Fruit fly (Drosophila melanogaster) whole organism, wandering third instar larva: ENCODE results near the gene Cdk12.

Source experiments
- Sp1 ChIP-seq: fragments of 200-800 bp; sonication (Bioruptor generic); optimal IDR thresholded peaks from 3 replicates; lab custom pipeline; 2019; ENCODE audit warnings: missing biosample characterization, mild to moderate bottlenecking, missing genetic modification characterization, moderate library complexity
- Vsx2 ChIP-seq: fragments of 200-300, 225-300 bp; sonication (Bioruptor generic); optimal IDR thresholded peaks from 2 replicates; lab custom pipeline; 2018; ENCODE audit warnings: missing biosample characterization, missing genetic modification characterization; ENCODE audit not compliant: partially characterized antibody
- br ChIP-seq: fragments of 200-800 bp; sonication (Bioruptor generic); optimal IDR thresholded peaks from 2 replicates; lab custom pipeline; 2016; ENCODE audit warnings: missing biosample characterization, missing genetic modification characterization
- ey ChIP-seq: fragments of 200-800 bp; sonication (Bioruptor generic); optimal IDR thresholded peaks from 2 replicates; lab custom pipeline; 2016; ENCODE audit warnings: missing biosample characterization, missing genetic modification characterization
- usp ChIP-seq: fragments of >200 bp; optimal IDR thresholded peaks from 2 replicates; lab custom pipeline; 2017; ENCODE audit warnings: missing biosample characterization, missing genetic modification characterization

DNA sequence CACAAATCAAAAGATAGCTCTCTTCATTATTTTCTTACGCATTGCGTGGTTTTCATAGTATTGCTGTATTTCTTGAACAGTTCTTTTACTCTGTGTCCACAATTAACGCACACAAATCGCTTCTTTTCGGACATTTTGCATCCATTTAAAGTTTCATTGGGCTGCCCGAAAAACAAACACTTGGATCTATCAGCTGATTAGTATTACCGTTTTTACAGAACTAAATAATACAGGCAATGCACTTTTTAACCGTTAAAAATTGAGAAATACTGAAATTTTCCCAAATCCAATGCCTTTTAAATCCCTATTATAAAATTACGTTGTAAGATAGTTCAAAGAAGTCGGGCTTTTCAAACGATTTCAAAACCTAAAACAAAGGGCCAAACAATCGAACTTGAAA lies 13.0 kb downstream of the Cdk12 start, which contains the start of gene Arv1:
- TF ChIP-seq br (GFP tag; lab: Kevin White, UChicago): no peak
- no peak for TF ChIP-seq usp
- no peak for TF ChIP-seq Vsx2 (GFP tag; lab: Kevin White, UChicago)
- no peak for TF ChIP-seq Sp1 (GFP tag; lab: Kevin White, UChicago)
- TF ChIP-seq ey (GFP tag; lab: Kevin White, UChicago): no peak
